Worm (Caenorhabditis elegans) whole organism, L4 larva: Measurements from ENCODE around the gene ykt-6.
A peak's percentile ranks its signal among the peaks of the same experiment; 100 is the strongest.

ENCODE experiments used
- F37D6.2 ChIP-seq: sonication (generic microtip); optimal IDR thresholded peaks from 2 replicates; lab custom pipeline; 2016; ENCODE audit warnings: mild to moderate bottlenecking, missing genetic modification characterization, missing compliant biosample characterization
- F44E2.7 ChIP-seq: fragments of 200-800 bp; sonication (Bioruptor generic); IDR thresholded peaks from 2 replicates; pipeline ENCODE4 v2.1.2; 2022; ENCODE audit warnings: missing genetic modification characterization, missing compliant biosample characterization
- R02D3.7 ChIP-seq: fragments of 150-350 bp; sonication (generic microtip); optimal IDR thresholded peaks from 3 replicates; lab custom pipeline; 2014; ENCODE audit warnings: missing biosample characterization, missing genetic modification characterization
- T26A8.4 ChIP-seq: fragments of 200-800 bp; sonication (Bioruptor generic); IDR thresholded peaks from 2 replicates; pipeline ENCODE4 v1.3.6; 2022; ENCODE audit warnings: missing genetic modification characterization, missing compliant biosample characterization
- Y48G9A.11 ChIP-seq: fragments of 200-800 bp; sonication (Bioruptor generic); IDR thresholded peaks from 2 replicates; pipeline ENCODE4 v1.3.6; 2022; ENCODE audit warnings: missing genetic modification reagents, missing genetic modification characterization, missing compliant biosample characterization
- Y75B8A.6 ChIP-seq: fragments of 200-800 bp; sonication (Bioruptor generic); IDR thresholded peaks from 2 replicates; pipeline ENCODE4 v1.3.6; 2022; ENCODE audit warnings: missing genetic modification reagents, missing genetic modification characterization, missing compliant biosample characterization
- ZK337.2 ChIP-seq: fragments of 200-800 bp; sonication (Bioruptor generic); IDR thresholded peaks from 2 replicates; pipeline ENCODE4 v1.3.6; 2022; ENCODE audit warnings: missing genetic modification reagents, missing genetic modification characterization, missing compliant biosample characterization
- aha-1 ChIP-seq: fragments of 150-350 bp; peaks from one replicate; lab custom pipeline; 2014; ENCODE audit warnings: missing biosample characterization, missing genetic modification characterization
- ceh-32 ChIP-seq: sonication (generic microtip); optimal IDR thresholded peaks from 2 replicates; lab custom pipeline; 2016; ENCODE audit warnings: mild to moderate bottlenecking, missing genetic modification characterization, missing compliant biosample characterization; ENCODE audit not compliant: poor library complexity
- cey-2 ChIP-seq: sonication (generic microtip); optimal IDR thresholded peaks from 3 replicates; lab custom pipeline; 2017; ENCODE audit warnings: missing genetic modification characterization, mild to moderate bottlenecking, missing compliant biosample characterization, antibody characterized with exemption, borderline replicate concordance; ENCODE audit not compliant: insufficient read depth
- daf-12 ChIP-seq: fragments of 150-350 bp; optimal IDR thresholded peaks from 2 replicates; lab custom pipeline; 2014; ENCODE audit warnings: missing biosample characterization, missing genetic modification reagents, missing genetic modification characterization
- daf-19 ChIP-seq: fragments of 200-800 bp; sonication (Bioruptor generic); conservative IDR thresholded peaks from 2 replicates; pipeline ENCODE4 v1.3.6; 2022; ENCODE audit warnings: missing genetic modification characterization, missing compliant biosample characterization
- dmd-6 ChIP-seq: fragments of 200-800 bp; sonication (Bioruptor generic); IDR thresholded peaks from 2 replicates; pipeline ENCODE4 v1.3.6; 2022; ENCODE audit warnings: missing genetic modification reagents, missing genetic modification characterization, missing compliant biosample characterization
- dmd-8 ChIP-seq: fragments of 200-800 bp; sonication (Bioruptor generic); IDR thresholded peaks from 2 replicates; pipeline ENCODE4 v1.3.6; 2022; ENCODE audit warnings: missing genetic modification characterization, missing compliant biosample characterization
- dmd-9 ChIP-seq: fragments of 200-800 bp; sonication (Bioruptor generic); IDR thresholded peaks from 2 replicates; pipeline ENCODE4 v1.3.6; 2022; ENCODE audit warnings: missing genetic modification reagents, missing genetic modification characterization, missing compliant biosample characterization
- duxl-1 ChIP-seq: sonication (generic microtip); optimal IDR thresholded peaks from 2 replicates; lab custom pipeline; 2016; ENCODE audit warnings: mild to moderate bottlenecking, missing genetic modification characterization, moderate library complexity, missing compliant biosample characterization; ENCODE audit not compliant: poor library complexity
- fkh-10 ChIP-seq: fragments of 150-350 bp; optimal IDR thresholded peaks from 2 replicates; lab custom pipeline; 2014; ENCODE audit warnings: missing biosample characterization, missing genetic modification reagents, missing genetic modification characterization
- hlh-30 ChIP-seq: sonication (generic microtip); optimal IDR thresholded peaks from 2 replicates; lab custom pipeline; 2017; ENCODE audit warnings: antibody characterized with exemption, mild to moderate bottlenecking, missing genetic modification characterization, missing compliant biosample characterization; ENCODE audit not compliant: insufficient read depth
- jun-1 ChIP-seq: fragments of 150-350 bp; optimal IDR thresholded peaks from 2 replicates; lab custom pipeline; 2014; ENCODE audit warnings: missing biosample characterization, missing genetic modification reagents, missing genetic modification characterization
- lin-1 ChIP-seq: fragments of 200-800 bp; sonication (Bioruptor generic); IDR thresholded peaks from 2 replicates; pipeline ENCODE4 v1.3.6; 2022; ENCODE audit warnings: missing genetic modification reagents, missing genetic modification characterization, missing compliant biosample characterization
- lin-13 ChIP-seq: fragments of 150-350 bp; optimal IDR thresholded peaks from 2 replicates; lab custom pipeline; 2014; ENCODE audit warnings: missing biosample characterization, missing genetic modification reagents, missing genetic modification characterization
- lin-29 ChIP-seq: fragments of 200-800 bp; sonication (Bioruptor generic); IDR thresholded peaks from 2 replicates; pipeline ENCODE4 v1.3.6; 2022; ENCODE audit warnings: missing genetic modification reagents, missing genetic modification characterization, missing compliant biosample characterization
- lin-38 ChIP-seq: fragments of 200-800 bp; sonication (Bioruptor generic); IDR thresholded peaks from 2 replicates; pipeline ENCODE4 v1.3.6; 2022; ENCODE audit warnings: missing genetic modification reagents, missing genetic modification characterization, missing compliant biosample characterization
- lsy-2 ChIP-seq, 2 experiments: fragments of 150-350 bp in 1 of 2; sonication (generic microtip) in 1 of 2; optimal IDR thresholded peaks; 2 replicates each; lab custom pipeline; 2014 to 2017; ENCODE audit warnings: missing biosample characterization in 2 of 2, missing genetic modification characterization in 2 of 2
- madf-5 ChIP-seq, 2 experiments: fragments of 200-800 bp; sonication (Bioruptor generic); IDR thresholded peaks; 2 replicates each; pipeline ENCODE4 v1.3.6; 2022; ENCODE audit warnings: missing compliant biosample characterization in 2 of 2, missing genetic modification characterization in 2 of 2
- mdl-1 ChIP-seq, 2 experiments: fragments of 150-350 bp in 1 of 2; sonication (generic microtip) in 1 of 2; optimal IDR thresholded peaks; 2 replicates each; lab custom pipeline; 2014 to 2017; ENCODE audit warnings: missing biosample characterization in 2 of 2, missing genetic modification characterization in 2 of 2
- mdt-29 ChIP-seq: fragments of 200-800 bp; sonication (Bioruptor generic); IDR thresholded peaks from 2 replicates; pipeline ENCODE4 v1.3.6; 2022; ENCODE audit warnings: missing genetic modification reagents, missing genetic modification characterization, missing compliant biosample characterization
- mep-1 ChIP-seq: fragments of 150-350 bp; sonication (generic microtip); optimal IDR thresholded peaks from 3 replicates; lab custom pipeline; 2014; ENCODE audit warnings: missing biosample characterization, missing genetic modification characterization
- mes-2 ChIP-seq: sonication (generic microtip); optimal IDR thresholded peaks from 2 replicates; lab custom pipeline; 2016; ENCODE audit warnings: missing genotype, mild to moderate bottlenecking, missing genetic modification characterization, missing compliant biosample characterization; ENCODE audit not compliant: poor library complexity, severe bottlenecking
- mxl-3 ChIP-seq: fragments of 200-800 bp; sonication (Bioruptor generic); optimal IDR thresholded peaks from 2 replicates; lab custom pipeline; 2018; ENCODE audit warnings: mild to moderate bottlenecking, missing genetic modification characterization, missing compliant biosample characterization
- nhr-10 ChIP-seq: fragments of 150-350 bp; optimal IDR thresholded peaks from 2 replicates; lab custom pipeline; 2014; ENCODE audit warnings: missing biosample characterization, missing genetic modification characterization
- nhr-237 ChIP-seq: sonication (generic microtip); optimal IDR thresholded peaks from 2 replicates; lab custom pipeline; 2017; ENCODE audit warnings: missing biosample characterization, missing genetic modification characterization
- nhr-28 ChIP-seq: fragments of 150-350 bp; optimal IDR thresholded peaks from 2 replicates; lab custom pipeline; 2014; ENCODE audit warnings: missing biosample characterization, missing genetic modification characterization
- nhr-42 ChIP-seq: fragments of 200-800 bp; sonication (Bioruptor generic); IDR thresholded peaks from 2 replicates; pipeline ENCODE4 v1.3.6; 2022; ENCODE audit warnings: missing genetic modification characterization, missing compliant biosample characterization
- pqm-1 ChIP-seq: sonication (generic microtip); optimal IDR thresholded peaks from 2 replicates; lab custom pipeline; 2017; ENCODE audit warnings: missing biosample characterization, missing genetic modification characterization
- snpc-1.2 ChIP-seq: fragments of 200-800 bp; sonication (Bioruptor generic); IDR thresholded peaks from 2 replicates; pipeline ENCODE4 v1.3.6; 2022; ENCODE audit warnings: missing genetic modification reagents, missing genetic modification characterization, missing compliant biosample characterization
- spr-1 ChIP-seq: sonication (generic microtip); optimal IDR thresholded peaks from 2 replicates; lab custom pipeline; 2016; ENCODE audit warnings: mild to moderate bottlenecking, missing genetic modification characterization, missing compliant biosample characterization
- unc-130 ChIP-seq: sonication (generic microtip); optimal IDR thresholded peaks from 2 replicates; lab custom pipeline; 2016; ENCODE audit warnings: missing genetic modification reagents, missing genetic modification characterization, missing compliant biosample characterization
- zip-11 ChIP-seq: fragments of 200-800 bp; sonication (Bioruptor generic); IDR thresholded peaks from 2 replicates; pipeline ENCODE4 v1.3.6; 2022; ENCODE audit warnings: missing genetic modification characterization, missing compliant biosample characterization
- zip-2 ChIP-seq: fragments of 150-350 bp; optimal IDR thresholded peaks from 2 replicates; lab custom pipeline; 2014; ENCODE audit warnings: missing biosample characterization, missing genetic modification characterization

Gene ykt-6

DNA sequence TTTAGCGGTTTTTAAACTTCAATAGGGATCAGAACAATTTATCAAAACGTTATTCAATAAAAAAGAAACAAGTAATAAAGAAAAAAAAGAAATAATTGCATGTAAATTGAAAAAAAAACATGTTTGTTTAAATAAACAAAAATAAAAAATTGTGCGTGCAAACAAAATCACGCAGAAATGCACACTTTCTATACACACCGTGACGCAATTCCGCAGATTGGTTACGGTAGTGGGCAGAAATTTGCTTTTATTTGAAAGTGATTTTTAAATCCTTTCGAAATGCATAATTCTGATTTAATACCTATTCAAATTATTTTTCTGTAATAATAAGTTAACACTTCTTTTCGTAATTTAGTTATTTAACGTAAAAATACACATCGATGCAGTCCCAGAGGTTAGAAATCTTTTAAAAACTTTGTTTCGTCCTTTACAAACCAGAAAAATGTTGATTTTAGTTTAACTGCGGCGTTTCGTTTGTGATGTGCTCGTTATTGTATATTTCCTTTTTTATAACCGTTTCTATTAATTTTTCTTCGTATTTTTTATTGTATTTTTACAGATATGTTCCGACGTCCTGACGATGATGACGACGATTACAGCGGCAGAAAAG is 5.8 kb upstream of the ykt-6 start, which contains the start of gene cwf-19L2:
cwf-19L2 (plus strand) TSS at position 560 of the 610 bp plus-strand sequence.
- TF ChIP-seq Y75B8A.6 (GFP tag; lab: Robert Waterston, UW) (no peak), ceh-32 (tag; lab: Kevin White, UChicago) (no peak), dmd-6 (GFP tag; lab: Robert Waterston, UW) (no peak), dmd-9 (no peak), daf-12 (tag; lab: Kevin White, UChicago) (no peak), zip-2 (tag; lab: Kevin White, UChicago) (no peak), aha-1 (tag; lab: Kevin White, UChicago) (peak; percentile 21), mdt-29 (no peak), F37D6.2 (no peak), ZK337.2 (GFP tag; lab: Robert Waterston, UW) (no peak), hlh-30 (tag; lab: Kevin White, UChicago) (no peak), F44E2.7 (GFP tag; lab: Robert Waterston, UW) (no peak), lin-38 (no peak), nhr-42 (no peak), madf-5 (GFP tag; IDR thresholded peaks at IDR 0.05; lab: Robert Waterston, UW) (no peak), zip-11 (GFP tag; lab: Robert Waterston, UW) (no peak), Y48G9A.11 (GFP tag; lab: Robert Waterston, UW) (no peak), cey-2 (tag; lab: Kevin White, UChicago) (no peak), jun-1 (tag; lab: Kevin White, UChicago) (no peak), R02D3.7 (no peak), lin-1 (GFP tag; lab: Robert Waterston, UW) (no peak), snpc-1.2 (GFP tag; lab: Robert Waterston, UW) (no peak), T26A8.4 (GFP tag; lab: Robert Waterston, UW) (no peak), lsy-2 (tag; optimal IDR thresholded peaks at IDR 0.05; lab: Kevin White, UChicago) (peak in 1 of 2 experiments; percentile 87), lin-13 (GFP tag; lab: Kevin White, UChicago) (no peak), fkh-10 (GFP tag; lab: Kevin White, UChicago) (no peak), pqm-1 (tag; lab: Kevin White, UChicago) (no peak), mep-1 (tag; lab: Kevin White, UChicago) (no peak), daf-19 (no peak), mes-2 (tag; lab: Kevin White, UChicago) (peak; percentile 27), dmd-8 (GFP tag; lab: Robert Waterston, UW) (no peak), unc-130 (GFP tag; lab: Kevin White, UChicago) (peak; percentile 31)

DNA sequence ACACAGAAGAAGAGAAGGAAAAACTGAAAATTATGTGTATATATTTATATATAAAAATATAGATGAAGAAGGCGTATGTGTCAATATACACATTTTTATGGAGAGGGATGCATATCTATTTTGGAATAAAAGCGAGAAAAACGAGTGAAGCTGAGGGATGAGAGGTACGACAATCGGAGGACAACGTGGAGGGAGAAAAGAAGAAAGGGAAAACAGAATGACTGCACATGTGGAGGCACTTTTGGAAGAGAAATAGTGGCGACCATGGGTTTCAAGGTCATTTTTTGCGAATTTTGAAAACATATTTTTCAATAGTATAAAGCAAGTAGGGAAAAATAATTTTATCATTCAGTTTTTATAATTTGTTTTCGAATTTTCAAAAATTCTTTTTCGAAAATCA is 5.2 kb upstream of the ykt-6 start:
- TF ChIP-seq lin-29 (GFP tag; lab: Robert Waterston, UW) (no peak), nhr-10 (tag; lab: Kevin White, UChicago) (no peak), T26A8.4 (GFP tag; lab: Robert Waterston, UW) (no peak), spr-1 (tag; lab: Kevin White, UChicago) (no peak), lin-1 (GFP tag; lab: Robert Waterston, UW) (no peak), mep-1 (tag; lab: Kevin White, UChicago) (peak; percentile 31), duxl-1 (tag; lab: Kevin White, UChicago) (no peak), nhr-28 (tag; lab: Kevin White, UChicago) (peak; percentile 38), nhr-237 (no peak), lsy-2 (tag; optimal IDR thresholded peaks at IDR 0.05; lab: Kevin White, UChicago) (peak in 1 of 2 experiments; percentile 49), mxl-3 (peak; percentile 90), cey-2 (tag; lab: Kevin White, UChicago) (no peak), mdl-1 (tag; optimal IDR thresholded peaks at IDR 0.05; lab: Kevin White, UChicago) (peak in 1 of 2 experiments; percentile 75), mes-2 (tag; lab: Kevin White, UChicago) (peak; percentile 8), hlh-30 (tag; lab: Kevin White, UChicago) (peak; percentile 76), aha-1 (tag; lab: Kevin White, UChicago) (peak; percentile 91)
